Fruit fly (Drosophila melanogaster): Measurements from ENCODE around the gene crp.

Gene crp

DNA sequence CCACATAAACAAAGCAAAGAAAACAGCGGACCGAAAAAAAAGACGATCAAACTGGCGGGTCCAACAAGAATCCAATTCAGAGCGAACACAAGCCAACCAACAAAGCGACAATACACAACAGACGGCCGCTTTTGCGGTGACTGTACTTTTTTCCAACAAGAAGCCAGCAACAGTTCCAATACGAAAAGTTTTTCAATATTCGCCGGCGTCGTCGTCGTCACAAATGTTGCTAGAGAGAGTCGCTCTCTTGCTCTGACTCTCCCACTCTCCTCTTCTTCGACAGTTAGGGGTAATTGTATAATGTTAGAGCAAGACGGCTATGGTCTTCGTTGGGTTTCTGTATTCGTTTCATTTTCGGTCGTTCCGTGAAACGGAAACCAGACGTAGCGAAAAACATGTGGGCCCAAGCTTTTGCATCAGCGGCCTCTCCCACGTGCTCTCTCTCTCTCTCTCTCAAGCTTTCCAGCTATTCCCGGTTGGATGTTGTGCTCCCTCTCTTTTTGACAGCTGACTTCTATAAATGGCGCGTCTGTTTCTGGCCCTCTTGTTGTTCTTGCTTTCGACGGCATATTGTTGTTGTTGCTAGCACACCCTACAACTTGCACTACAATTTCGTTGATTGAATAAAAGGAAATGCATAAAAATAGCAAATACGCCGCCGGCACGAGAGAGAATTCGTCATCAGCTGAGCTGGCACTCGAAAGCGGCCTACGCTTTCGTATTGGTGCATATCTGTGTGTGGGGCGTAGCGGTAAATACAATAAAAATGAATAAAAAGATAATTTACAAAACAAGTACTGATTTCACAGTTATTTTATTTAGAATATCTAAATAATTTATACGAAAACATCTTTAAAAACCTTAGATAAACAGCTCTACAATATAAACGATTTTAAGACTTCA lies 18.0 kb downstream of the crp start:
- TF ChIP-seq row (GFP tag; IDR thresholded peaks at IDR 0.05) (no peak), CG18262 (tag; optimal IDR thresholded peaks at IDR 0.05) (peak; percentile 37), Lim3 (GFP tag; IDR thresholded peaks at IDR 0.05) (no peak), run (tag; optimal IDR thresholded peaks at IDR 0.05) (peak; percentile 59), CG16779 (GFP tag; IDR thresholded peaks at IDR 0.05) (no peak), ato (GFP tag; IDR thresholded peaks at IDR 0.05; ENCODE audit: partially characterized antibody) (no peak), ash1 (GFP tag; optimal IDR thresholded peaks at IDR 0.05) (peak; percentile 94), CG32532 (GFP tag; IDR thresholded peaks at IDR 0.05) (no peak), mld (GFP tag; IDR thresholded peaks at IDR 0.05; ENCODE audit: partially characterized antibody) (no peak), Mes4 (GFP tag; optimal IDR thresholded peaks at IDR 0.05) (peak; percentile 59), H2.0 (GFP tag; IDR thresholded peaks at IDR 0.05) (no peak), CG11695 (GFP tag; IDR thresholded peaks at IDR 0.05) (no peak), insv (GFP tag; optimal IDR thresholded peaks at IDR 0.05) (peak; percentile 99 to 100), CG8281 (tag; optimal IDR thresholded peaks at IDR 0.05) (peak; percentile 73), cato (GFP tag; optimal IDR thresholded peaks at IDR 0.05; ENCODE audit: borderline replicate concordance) (no peak), fu2 (GFP tag; optimal IDR thresholded peaks at IDR 0.05) (no peak), CG9437 (GFP tag; optimal IDR thresholded peaks at IDR 0.05) (peak; percentile 66), hkb (optimal IDR thresholded peaks at IDR 0.05) (no peak), hkb (GFP tag; IDR thresholded peaks at IDR 0.05) (no peak), CG17328 (GFP tag; IDR thresholded peaks at IDR 0.05) (no peak), chinmo (GFP tag; IDR thresholded peaks at IDR 0.05; ENCODE audit: partially characterized antibody) (no peak), cg (GFP tag; optimal IDR thresholded peaks at IDR 0.05) (peak; percentile 67), CG18011 (GFP tag; optimal IDR thresholded peaks at IDR 0.05) (peak; percentile 49), MBD-R2 (GFP tag; IDR thresholded peaks at IDR 0.05) (no peak), gfzf (GFP tag; optimal IDR thresholded peaks at IDR 0.05) (no peak), sr (GFP tag; IDR thresholded peaks at IDR 0.05) (no peak), CG2678 (tag; optimal IDR thresholded peaks at IDR 0.05) (peak; percentile 66), CG10267 (tag; optimal IDR thresholded peaks at IDR 0.05) (peak; percentile 64), NC2α (GFP tag; optimal IDR thresholded peaks at IDR 0.05) (peak; percentile 27), gem (tag; optimal IDR thresholded peaks at IDR 0.05) (no peak), CG16863 (GFP tag; optimal IDR thresholded peaks at IDR 0.05) (peak; percentile 28), Rfx (GFP tag; IDR thresholded peaks at IDR 0.05) (no peak), Sox102F (GFP tag; optimal IDR thresholded peaks at IDR 0.05) (no peak), Ptx1 (GFP tag; IDR thresholded peaks at IDR 0.05) (no peak), CG34422 (GFP tag; IDR thresholded peaks at IDR 0.05) (no peak), D19B (GFP tag; optimal IDR thresholded peaks at IDR 0.05) (peak; percentile 15), odd (GFP tag; optimal IDR thresholded peaks at IDR 0.05) (peak; percentile 93), pan (optimal IDR thresholded peaks at IDR 0.05) (no peak), pan (GFP tag; optimal IDR thresholded peaks at IDR 0.05 in 1 of 2, IDR thresholded peaks at IDR 0.05 in 1 of 2) (no peak), CG5245 (GFP tag; optimal IDR thresholded peaks at IDR 0.05) (no peak), Antp (GFP tag; optimal IDR thresholded peaks at IDR 0.05) (no peak), HLH3B (GFP tag; IDR thresholded peaks at IDR 0.05) (no peak), CG1602 (GFP tag; optimal IDR thresholded peaks at IDR 0.05) (no peak), pros (GFP tag; optimal IDR thresholded peaks at IDR 0.05) (peak; percentile 98), lmd (GFP tag; IDR thresholded peaks at IDR 0.05) (no peak), CG1603 (tag; optimal IDR thresholded peaks at IDR 0.05) (peak; percentile 48), HHEX (GFP tag; optimal IDR thresholded peaks at IDR 0.05) (peak; percentile 93), gsb (GFP tag; IDR thresholded peaks at IDR 0.05) (no peak), CG4404 (GFP tag; IDR thresholded peaks at IDR 0.05) (no peak), fru (optimal IDR thresholded peaks at IDR 0.05) (no peak), lilli (GFP tag; optimal IDR thresholded peaks at IDR 0.05) (peak; percentile 23)

Data from whole organism, embryonic.